Fruit fly (Drosophila melanogaster) whole organism, adult: ENCODE results near the gene RFeSP.

Experiments
- CG12768 ChIP-seq: fragments of 200-800 bp; sonication (Bioruptor generic); optimal IDR thresholded peaks from 2 replicates; lab custom pipeline; 2017; ENCODE audit warnings: missing biosample characterization, missing genetic modification characterization, mild to moderate bottlenecking, moderate library complexity, missing genetic modification reagents
- CG14711 ChIP-seq: fragments of 200-800 bp; sonication (Bioruptor generic); optimal IDR thresholded peaks from 2 replicates; lab custom pipeline; 2018; ENCODE audit warnings: missing biosample characterization, mild to moderate bottlenecking, missing genetic modification characterization, moderate library complexity
- CG33017 ChIP-seq: fragments of 200-800 bp; sonication (Bioruptor generic); optimal IDR thresholded peaks from 2 replicates; lab custom pipeline; 2018; ENCODE audit warnings: missing biosample characterization, mild to moderate bottlenecking, missing genetic modification characterization, moderate library complexity
- CG7045 ChIP-seq: fragments of 200-800 bp; sonication (Bioruptor generic); optimal IDR thresholded peaks from 2 replicates; lab custom pipeline; 2017; ENCODE audit warnings: missing biosample characterization, mild to moderate bottlenecking, missing genetic modification characterization
- Clk ChIP-seq: fragments of 200-800 bp; sonication (Bioruptor generic); optimal IDR thresholded peaks from 2 replicates; lab custom pipeline; 2017; ENCODE audit warnings: missing biosample characterization, missing genetic modification characterization
- cic ChIP-seq: fragments of 200-800 bp; sonication (Bioruptor generic); optimal IDR thresholded peaks from 2 replicates; lab custom pipeline; 2017; ENCODE audit warnings: missing biosample characterization, mild to moderate bottlenecking, missing genetic modification characterization, moderate library complexity
- ovo ChIP-seq: fragments of 200-800 bp; sonication (Bioruptor generic); optimal IDR thresholded peaks from 2 replicates; lab custom pipeline; 2016; ENCODE audit warnings: missing biosample characterization, missing genetic modification characterization

- TF ChIP-seq cic (GFP tag; lab: Kevin White, UChicago): no peak
- TF ChIP-seq CG12768 (GFP tag; lab: Kevin White, UChicago): no peak
- no peak for TF ChIP-seq CG7045 (GFP tag; lab: Kevin White, UChicago)
- no peak for TF ChIP-seq ovo (GFP tag; lab: Kevin White, UChicago)
- no peak for TF ChIP-seq CG33017 (tag; lab: Kevin White, UChicago)
- no peak for TF ChIP-seq CG14711 (tag; lab: Kevin White, UChicago)
- no peak for TF ChIP-seq Clk
Observed at dm6 chr2L:1656835-1657541, 43.0 kb upstream of the RFeSP start.
